Worm (Caenorhabditis elegans) whole organism, young adult: ENCODE data around the gene T05E12.6.

Source experiments
- F23B12.7 ChIP-seq: sonication (generic microtip); optimal IDR thresholded peaks from 2 replicates; lab custom pipeline; 2017; ENCODE audit warnings: missing genetic modification characterization, mild to moderate bottlenecking, missing compliant biosample characterization, antibody characterized with exemption, moderate library complexity; ENCODE audit not compliant: insufficient read depth
- T07F8.4 ChIP-seq: sonication (generic microtip); optimal IDR thresholded peaks from 2 replicates; lab custom pipeline; 2016; ENCODE audit warnings: mild to moderate bottlenecking, missing genetic modification characterization, moderate library complexity, missing compliant biosample characterization
- Y56A3A.18 ChIP-seq: fragments of 200-800 bp; sonication (Bioruptor generic); IDR thresholded peaks from 2 replicates; pipeline ENCODE4 v1.3.6; 2022; ENCODE audit warnings: missing genetic modification reagents, missing genetic modification characterization, missing compliant biosample characterization
- athp-1 ChIP-seq: sonication (generic microtip); optimal IDR thresholded peaks from 2 replicates; lab custom pipeline; 2017; ENCODE audit warnings: mild to moderate bottlenecking, missing genetic modification characterization, missing compliant biosample characterization
- bed-1 ChIP-seq: fragments of 200-800 bp; sonication (Bioruptor generic); IDR thresholded peaks from 2 replicates; pipeline ENCODE4 v1.3.6; 2022; ENCODE audit warnings: missing genetic modification reagents, missing genetic modification characterization, missing compliant biosample characterization
- bed-2 ChIP-seq: fragments of 200-800 bp; sonication (Bioruptor generic); IDR thresholded peaks from 2 replicates; pipeline ENCODE4 v1.3.6; 2022; ENCODE audit warnings: missing genetic modification reagents, missing genetic modification characterization, missing compliant biosample characterization
- ceh-100 ChIP-seq: fragments of 200-800 bp; sonication (Bioruptor generic); IDR thresholded peaks from 2 replicates; pipeline ENCODE4 v1.3.6; 2022; ENCODE audit warnings: missing genetic modification reagents, missing genetic modification characterization, missing compliant biosample characterization
- efl-1 ChIP-seq: fragments of 150-350 bp; optimal IDR thresholded peaks from 2 replicates; lab custom pipeline; 2014; ENCODE audit warnings: missing biosample characterization, missing genetic modification reagents, missing genetic modification characterization
- ekl-4 ChIP-seq: fragments of 200-800 bp; sonication (Bioruptor generic); IDR thresholded peaks from 2 replicates; pipeline ENCODE4 v1.3.6; 2022; ENCODE audit warnings: missing genetic modification reagents, missing genetic modification characterization, missing compliant biosample characterization
- hmg-1.2 ChIP-seq: fragments of 200-800 bp; sonication (Bioruptor generic); IDR thresholded peaks from 2 replicates; pipeline ENCODE4 v1.3.6; 2022; ENCODE audit warnings: missing genetic modification reagents, missing genetic modification characterization, missing compliant biosample characterization
- hrde-1 ChIP-seq: sonication (generic microtip); optimal IDR thresholded peaks from 2 replicates; lab custom pipeline; 2016; ENCODE audit warnings: missing genetic modification characterization, mild to moderate bottlenecking, missing compliant biosample characterization, moderate library complexity, missing genotype, missing genetic modification reagents, borderline replicate concordance
- let-526 ChIP-seq: fragments of 200-800 bp; sonication (Bioruptor generic); IDR thresholded peaks from 2 replicates; pipeline ENCODE4 v1.3.6; 2022; ENCODE audit warnings: missing genetic modification reagents, missing genetic modification characterization, missing compliant biosample characterization
- lin-26 ChIP-seq: fragments of 200-800 bp; sonication (Bioruptor generic); IDR thresholded peaks from 2 replicates; pipeline ENCODE4 v1.3.6; 2022; ENCODE audit warnings: missing genetic modification reagents, missing genetic modification characterization, missing compliant biosample characterization
- lin-35 ChIP-seq, 3 experiments: fragments of 150-350 bp in 2 of 3; sonication (generic microtip) in 1 of 3; optimal IDR thresholded peaks; 2 replicates each; lab custom pipeline; 2014 to 2018; ENCODE audit warnings: missing biosample characterization in 3 of 3, missing genetic modification characterization in 3 of 3, missing genetic modification reagents in 3 of 3
- lir-1 ChIP-seq: fragments of 200-800 bp; sonication (Bioruptor generic); conservative IDR thresholded peaks from 2 replicates; pipeline ENCODE4 v1.3.6; 2022; ENCODE audit warnings: missing genetic modification reagents, missing genetic modification characterization, missing compliant biosample characterization
- lsl-1 ChIP-seq: fragments of 200-800 bp; sonication (Bioruptor generic); optimal IDR thresholded peaks from 2 replicates; lab custom pipeline; 2018; ENCODE audit warnings: mild to moderate bottlenecking, missing genetic modification characterization, moderate library complexity, missing compliant biosample characterization
- madf-3 ChIP-seq: fragments of 200-800 bp; sonication (Bioruptor generic); IDR thresholded peaks from 2 replicates; pipeline ENCODE4 v1.3.6; 2022; ENCODE audit warnings: missing genetic modification reagents, missing genetic modification characterization, missing compliant biosample characterization
- nfyb-1 ChIP-seq: fragments of 200-800 bp; sonication (Bioruptor generic); IDR thresholded peaks from 2 replicates; pipeline ENCODE4 v1.3.6; 2022; ENCODE audit warnings: missing genetic modification reagents, missing genetic modification characterization, missing compliant biosample characterization
- nhr-80 ChIP-seq: sonication (generic microtip); optimal IDR thresholded peaks from 2 replicates; lab custom pipeline; 2016; ENCODE audit warnings: missing genetic modification characterization, missing compliant biosample characterization
- sdz-38 ChIP-seq: sonication (generic microtip); optimal IDR thresholded peaks from 2 replicates; lab custom pipeline; 2016; ENCODE audit warnings: missing genotype, missing genetic modification characterization, missing compliant biosample characterization
- snpc-1.1 ChIP-seq: sonication (generic microtip); optimal IDR thresholded peaks from 2 replicates; lab custom pipeline; 2017; ENCODE audit warnings: missing genetic modification characterization, mild to moderate bottlenecking, missing compliant biosample characterization, antibody characterized with exemption, moderate library complexity, missing genotype, missing genetic modification reagents; ENCODE audit not compliant: insufficient read depth
- snpc-4 ChIP-seq, 5 experiments: fragments of 150-350 bp in 1 of 5; sonication (generic microtip) in 4 of 5; optimal IDR thresholded peaks; 2 replicates each; lab custom pipeline; 2014 to 2018; ENCODE audit warnings: missing genetic modification characterization in 5 of 5, missing biosample characterization in 3 of 5, antibody characterized with exemption in 2 of 5, mild to moderate bottlenecking in 2 of 5, missing compliant biosample characterization in 2 of 5, missing genotype in 2 of 5, moderate library complexity in 2 of 5, missing genetic modification reagents in 1 of 5
- sptf-2 ChIP-seq: fragments of 200-800 bp; sonication (Bioruptor generic); optimal IDR thresholded peaks from 2 replicates; lab custom pipeline; 2018; ENCODE audit warnings: mild to moderate bottlenecking, missing genetic modification characterization, missing compliant biosample characterization
- unc-130 ChIP-seq: sonication (generic microtip); optimal IDR thresholded peaks from 2 replicates; lab custom pipeline; 2016; ENCODE audit warnings: missing genetic modification reagents, missing genetic modification characterization, missing compliant biosample characterization
- xnd-1 ChIP-seq: sonication (generic microtip); optimal IDR thresholded peaks from 2 replicates; lab custom pipeline; 2016; ENCODE audit warnings: missing genotype, missing genetic modification reagents, missing genetic modification characterization, missing compliant biosample characterization
- zim-3 ChIP-seq: sonication (generic microtip); optimal IDR thresholded peaks from 2 replicates; lab custom pipeline; 2017; ENCODE audit warnings: mild to moderate bottlenecking, missing genetic modification characterization, moderate library complexity, missing compliant biosample characterization
- ztf-18 ChIP-seq: sonication (generic microtip); optimal IDR thresholded peaks from 2 replicates; lab custom pipeline; 2016; ENCODE audit warnings: missing genotype, mild to moderate bottlenecking, missing genetic modification characterization, missing compliant biosample characterization
- ztf-6 ChIP-seq: fragments of 200-800 bp; sonication (Bioruptor generic); IDR thresholded peaks from 2 replicates; pipeline ENCODE4 v1.3.6; 2022; ENCODE audit warnings: missing genetic modification reagents, missing genetic modification characterization, missing compliant biosample characterization

The T05E12.6 gene

ce11 chrV:17100829-17101228 lies 11.6 kb upstream of the T05E12.6 start, which contains the start of gene ZK218.5:
Gene ZK218.5 (plus strand): TSS chrV:17101129.
- TF ChIP-seq bed-1 (GFP tag; lab: Robert Waterston, UW) (no peak), F23B12.7 (tag; lab: Kevin White, UChicago) (no peak), ztf-18 (tag; lab: Kevin White, UChicago) (no peak), T07F8.4 (tag; lab: Kevin White, UChicago) (no peak), ekl-4 (GFP tag; lab: Robert Waterston, UW) (no peak)

- TF ChIP-seq let-526 (GFP tag; lab: Robert Waterston, UW) (no peak), lin-26 (GFP tag; lab: Robert Waterston, UW) (no peak), efl-1 (GFP tag; lab: Kevin White, UChicago) (no peak), sptf-2 (GFP tag; lab: Kevin White, UChicago) (no peak), hrde-1 (tag; lab: Kevin White, UChicago) (no peak)
Measured at ce11 chrV:17098669-17099068, 9.4 kb upstream of the T05E12.6 start, which contains the start of the genes ZK218.3 and ZK218.4. Gene ZK218.3 (minus strand): TSS chrV:17098769. Gene ZK218.4 (plus strand): TSS chrV:17098854.

- TF ChIP-seq lir-1, result no peak
- no peak for TF ChIP-seq unc-130 (GFP tag; lab: Kevin White, UChicago)
- peak; percentile 23; the same call in 1 of the 2 replicates for TF ChIP-seq hmg-1.2 (GFP tag; lab: Robert Waterston, UW)
- no peak for TF ChIP-seq lsl-1
- TF ChIP-seq snpc-1.1 (tag; lab: Kevin White, UChicago), result peak; percentile 27
- TF ChIP-seq bed-1 (GFP tag; lab: Robert Waterston, UW), result no peak
- no peak for TF ChIP-seq xnd-1
- TF ChIP-seq ceh-100 (GFP tag; lab: Robert Waterston, UW), result no peak
- TF ChIP-seq snpc-4 (GFP tag; optimal IDR thresholded peaks at IDR 0.05; lab: Kevin White, UChicago), result no peak
- peak in 2 of 4 experiments; percentile 62 to 71 for TF ChIP-seq snpc-4 (tag; optimal IDR thresholded peaks at IDR 0.05; lab: Kevin White, UChicago)
- TF ChIP-seq Y56A3A.18, result no peak
- no peak for TF ChIP-seq athp-1 (tag; lab: Kevin White, UChicago)
Measured at ce11 chrV:17094568-17094967, 5.3 kb upstream of the T05E12.6 start.

- TF ChIP-seq ztf-6 (GFP tag; lab: Robert Waterston, UW), result no peak
- no peak for TF ChIP-seq madf-3 (GFP tag; lab: Robert Waterston, UW)
- no peak for TF ChIP-seq lin-35 (GFP tag; optimal IDR thresholded peaks at IDR 0.05; lab: Kevin White, UChicago)
- TF ChIP-seq xnd-1, result no peak
- TF ChIP-seq sptf-2 (GFP tag; lab: Kevin White, UChicago), result no peak
- no peak for TF ChIP-seq let-526 (GFP tag; lab: Robert Waterston, UW)
- no peak for TF ChIP-seq zim-3
- no peak for TF ChIP-seq sdz-38 (tag; lab: Kevin White, UChicago)
- TF ChIP-seq Y56A3A.18, result no peak
- TF ChIP-seq bed-2 (GFP tag; lab: Robert Waterston, UW), result no peak
- TF ChIP-seq, all 124 proteins: peak for 0
Measured at ce11 chrV:17092262-17092661, 3.0 kb upstream of the T05E12.6 start, which contains the start of gene ZK218.1. Gene ZK218.1 (plus strand): TSS chrV:17092562.

- no peak for TF ChIP-seq snpc-4 (GFP tag; optimal IDR thresholded peaks at IDR 0.05; lab: Kevin White, UChicago)
- TF ChIP-seq snpc-4 (tag; optimal IDR thresholded peaks at IDR 0.05; lab: Kevin White, UChicago), result peak in 1 of 4 experiments; percentile 25
- TF ChIP-seq nfyb-1, result no peak
- peak; percentile 67 for TF ChIP-seq nhr-80 (tag; lab: Kevin White, UChicago)
Measured at ce11 chrV:17089931-17090429, 738 bp upstream of the T05E12.6 start, which contains the start of gene srh-237. Gene srh-237 (plus strand): TSS chrV:17090379.
